Worm (Caenorhabditis elegans) whole organism, L4/young adult: ENCODE results near the gene Y64G10A.1.

Experiments used
- W03F9.2 ChIP-seq: fragments of 150-350 bp; optimal IDR thresholded peaks from 2 replicates; lab custom pipeline; 2014; ENCODE audit warnings: missing biosample characterization, missing genetic modification characterization
- him-1 ChIP-seq: sonication (generic microtip); optimal IDR thresholded peaks from 2 replicates; lab custom pipeline; 2016; ENCODE audit warnings: missing genotype, missing genetic modification reagents, missing genetic modification characterization, missing compliant biosample characterization

DNA sequence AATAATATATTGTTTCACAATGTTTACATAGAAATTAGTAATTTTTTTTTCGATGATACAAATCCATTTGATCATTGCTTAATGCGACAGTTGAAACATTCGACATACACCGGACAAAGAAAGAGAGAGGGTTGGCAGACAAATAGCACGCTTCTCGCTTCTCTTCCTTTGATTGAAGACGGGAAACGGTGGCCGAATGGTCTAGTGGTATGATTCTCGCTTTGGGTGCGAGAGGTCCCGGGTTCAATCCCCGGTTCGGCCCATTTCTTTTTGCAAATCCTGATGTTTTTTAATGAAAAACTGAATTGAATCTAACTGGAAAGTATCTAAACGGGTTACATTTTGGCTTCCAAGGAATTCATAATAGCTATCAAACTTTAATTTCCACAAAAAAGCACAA lies 14.0 kb downstream of the Y64G10A.1 start:
- TF ChIP-seq him-1 (tag; lab: Kevin White, UChicago), result no peak
- peak; percentile 48 for TF ChIP-seq W03F9.2 (tag; lab: Kevin White, UChicago)
